Worm (Caenorhabditis elegans) whole organism, L3 larva: ENCODE measurements around the gene Y51B9A.9.

Experiments used
- R02D3.7 ChIP-seq: fragments of 150-350 bp; optimal IDR thresholded peaks from 2 replicates; lab custom pipeline; 2014; ENCODE audit warnings: missing biosample characterization, missing genetic modification characterization
- ZK546.5 ChIP-seq: sonication (generic microtip); optimal IDR thresholded peaks from 2 replicates; lab custom pipeline; 2017; ENCODE audit warnings: missing biosample characterization, missing genetic modification characterization
- aly-2 ChIP-seq: fragments of 150-350 bp; optimal IDR thresholded peaks from 2 replicates; lab custom pipeline; 2014; ENCODE audit warnings: missing biosample characterization, missing genetic modification characterization
- ama-1 ChIP-seq: fragments of 150-350 bp; optimal IDR thresholded peaks from 2 replicates; lab custom pipeline; 2018
- ceh-16 ChIP-seq: sonication (generic microtip); optimal IDR thresholded peaks from 2 replicates; lab custom pipeline; 2017; ENCODE audit warnings: missing biosample characterization, missing genetic modification characterization
- ceh-28 ChIP-seq: fragments of 150-350 bp; optimal IDR thresholded peaks from 2 replicates; lab custom pipeline; 2014; ENCODE audit warnings: missing biosample characterization, missing genetic modification reagents, missing genetic modification characterization
- ceh-82 ChIP-seq: fragments of 150-350 bp; optimal IDR thresholded peaks from 2 replicates; lab custom pipeline; 2014; ENCODE audit warnings: missing biosample characterization, missing genetic modification characterization
- ceh-9 ChIP-seq: sonication (generic microtip); optimal IDR thresholded peaks from 2 replicates; lab custom pipeline; 2018; ENCODE audit warnings: missing biosample characterization, missing genetic modification characterization
- egl-27 ChIP-seq: sonication (generic microtip); optimal IDR thresholded peaks from 4 replicates; lab custom pipeline; 2017; ENCODE audit warnings: missing biosample characterization, missing genetic modification reagents, missing genetic modification characterization
- egl-5 ChIP-seq: fragments of 150-350 bp; optimal IDR thresholded peaks from 2 replicates; lab custom pipeline; 2017; ENCODE audit warnings: missing biosample characterization, missing genetic modification reagents, missing genetic modification characterization, inconsistent platforms
- elt-1 ChIP-seq: fragments of 150-350 bp; optimal IDR thresholded peaks from 2 replicates; lab custom pipeline; 2014; ENCODE audit warnings: missing biosample characterization, missing genetic modification characterization
- elt-2 ChIP-seq: sonication (generic microtip); optimal IDR thresholded peaks from 2 replicates; lab custom pipeline; 2016; ENCODE audit warnings: missing genetic modification reagents, mild to moderate bottlenecking, missing genetic modification characterization, missing compliant biosample characterization
- elt-3 ChIP-seq, 3 experiments: fragments of 150-350 bp in 1 of 3; sonication (generic microtip) in 2 of 3; optimal IDR thresholded peaks; 2 replicates in 2 of 3; 4 replicates in 1 of 3; lab custom pipeline; 2014 to 2017; ENCODE audit warnings: missing biosample characterization in 3 of 3, missing genetic modification characterization in 3 of 3
- fkh-10 ChIP-seq: sonication (generic microtip); optimal IDR thresholded peaks from 2 replicates; lab custom pipeline; 2017; ENCODE audit warnings: missing biosample characterization, missing genetic modification reagents, missing genetic modification characterization
- fkh-2 ChIP-seq: fragments of 150-350 bp; optimal IDR thresholded peaks from 2 replicates; lab custom pipeline; 2014; ENCODE audit warnings: missing biosample characterization, missing genetic modification reagents, missing genetic modification characterization
- fos-1 ChIP-seq: fragments of 150-350 bp; optimal IDR thresholded peaks from 2 replicates; lab custom pipeline; 2014; ENCODE audit warnings: missing biosample characterization, missing genetic modification characterization
- hmg-11 ChIP-seq: sonication (generic microtip); optimal IDR thresholded peaks from 2 replicates; lab custom pipeline; 2016; ENCODE audit warnings: missing genetic modification characterization, missing compliant biosample characterization
- jun-1 ChIP-seq: fragments of 150-350 bp; optimal IDR thresholded peaks from 2 replicates; lab custom pipeline; 2014; ENCODE audit warnings: missing biosample characterization, missing genetic modification reagents, missing genetic modification characterization
- lin-15B ChIP-seq: fragments of 150-350 bp; optimal IDR thresholded peaks from 2 replicates; lab custom pipeline; 2014; ENCODE audit warnings: missing biosample characterization, missing genetic modification characterization
- lin-39 ChIP-seq: fragments of 150-350 bp; optimal IDR thresholded peaks from 2 replicates; lab custom pipeline; 2018; ENCODE audit warnings: missing biosample characterization, missing genetic modification reagents, missing genetic modification characterization
- mdl-1 ChIP-seq: fragments of 150-350 bp; optimal IDR thresholded peaks from 2 replicates; lab custom pipeline; 2014; ENCODE audit warnings: missing biosample characterization, missing genetic modification characterization
- mml-1 ChIP-seq: fragments of 150-350 bp; sonication (generic microtip); optimal IDR thresholded peaks from 3 replicates; lab custom pipeline; 2014; ENCODE audit warnings: missing biosample characterization, missing genetic modification characterization
- nfya-1 ChIP-seq: sonication (generic microtip); optimal IDR thresholded peaks from 2 replicates; lab custom pipeline; 2017; ENCODE audit warnings: missing genetic modification characterization, mild to moderate bottlenecking, missing compliant biosample characterization, antibody characterized with exemption, moderate library complexity; ENCODE audit not compliant: insufficient read depth
- nhr-11 ChIP-seq: fragments of 150-350 bp; optimal IDR thresholded peaks from 2 replicates; lab custom pipeline; 2014; ENCODE audit warnings: missing biosample characterization, missing genetic modification characterization
- nhr-12 ChIP-seq: fragments of 150-350 bp; optimal IDR thresholded peaks from 2 replicates; lab custom pipeline; 2014; ENCODE audit warnings: missing biosample characterization, missing genetic modification characterization
- nhr-23 ChIP-seq: fragments of 150-350 bp; optimal IDR thresholded peaks from 2 replicates; lab custom pipeline; 2014; ENCODE audit warnings: missing biosample characterization, missing genetic modification reagents, missing genetic modification characterization
- nhr-237 ChIP-seq: fragments of 150-350 bp; optimal IDR thresholded peaks from 2 replicates; lab custom pipeline; 2014; ENCODE audit warnings: missing biosample characterization, missing genetic modification characterization
- nhr-25 ChIP-seq: sonication (generic microtip); optimal IDR thresholded peaks from 2 replicates; lab custom pipeline; 2017; ENCODE audit warnings: missing biosample characterization, missing genetic modification characterization
- nhr-28 ChIP-seq: fragments of 150-350 bp; optimal IDR thresholded peaks from 2 replicates; lab custom pipeline; 2014; ENCODE audit warnings: missing biosample characterization, missing genetic modification characterization
- nhr-43 ChIP-seq: sonication (generic microtip); optimal IDR thresholded peaks from 2 replicates; lab custom pipeline; 2016; ENCODE audit warnings: mild to moderate bottlenecking, missing genetic modification characterization, missing compliant biosample characterization; ENCODE audit not compliant: poor library complexity, severe bottlenecking
- nhr-67 ChIP-seq: fragments of 150-350 bp; optimal IDR thresholded peaks from 2 replicates; lab custom pipeline; 2014; ENCODE audit warnings: missing biosample characterization, missing genetic modification characterization
- nhr-76 ChIP-seq: fragments of 150-350 bp; sonication (generic microtip); optimal IDR thresholded peaks from 5 replicates; lab custom pipeline; 2014; ENCODE audit warnings: missing biosample characterization, missing genetic modification characterization
- nhr-77 ChIP-seq: fragments of 150-350 bp; optimal IDR thresholded peaks from 2 replicates; lab custom pipeline; 2014; ENCODE audit warnings: missing biosample characterization, missing genetic modification characterization
- pha-4 ChIP-seq: fragments of 150-350 bp; optimal IDR thresholded peaks from 2 replicates; lab custom pipeline; 2014; ENCODE audit warnings: missing biosample characterization, missing genetic modification reagents, missing genetic modification characterization
- pqm-1 ChIP-seq: fragments of 150-350 bp; optimal IDR thresholded peaks from 2 replicates; lab custom pipeline; 2017; ENCODE audit warnings: missing biosample characterization, missing genetic modification characterization, inconsistent platforms
- sea-2 ChIP-seq: fragments of 150-350 bp; sonication (generic microtip); optimal IDR thresholded peaks from 4 replicates; lab custom pipeline; 2014; ENCODE audit warnings: missing biosample characterization, missing genetic modification reagents, missing genetic modification characterization
- skn-1 ChIP-seq: fragments of 150-350 bp; optimal IDR thresholded peaks from 2 replicates; lab custom pipeline; 2014; ENCODE audit warnings: missing biosample characterization, missing genetic modification characterization
- snpc-4 ChIP-seq: fragments of 150-350 bp; optimal IDR thresholded peaks from 2 replicates; lab custom pipeline; 2014; ENCODE audit warnings: missing biosample characterization, missing genetic modification characterization
- tbx-2 ChIP-seq: sonication (generic microtip); optimal IDR thresholded peaks from 2 replicates; lab custom pipeline; 2016; ENCODE audit warnings: mild to moderate bottlenecking, missing genetic modification characterization, missing compliant biosample characterization
- unc-62 ChIP-seq: fragments of 150-350 bp; sonication (generic microtip); optimal IDR thresholded peaks from 4 replicates; lab custom pipeline; 2014; ENCODE audit warnings: missing biosample characterization, missing genetic modification reagents, missing genetic modification characterization
- zag-1 ChIP-seq: fragments of 150-350 bp; optimal IDR thresholded peaks from 2 replicates; lab custom pipeline; 2014; ENCODE audit warnings: missing biosample characterization, missing genetic modification characterization
- ztf-11 ChIP-seq: fragments of 150-350 bp; optimal IDR thresholded peaks from 2 replicates; lab custom pipeline; 2014; ENCODE audit warnings: missing biosample characterization, missing genetic modification characterization
- ztf-4 ChIP-seq: fragments of 150-350 bp; optimal IDR thresholded peaks from 2 replicates; lab custom pipeline; 2014; ENCODE audit warnings: missing biosample characterization, missing genetic modification characterization

The Y51B9A.9 gene

DNA sequence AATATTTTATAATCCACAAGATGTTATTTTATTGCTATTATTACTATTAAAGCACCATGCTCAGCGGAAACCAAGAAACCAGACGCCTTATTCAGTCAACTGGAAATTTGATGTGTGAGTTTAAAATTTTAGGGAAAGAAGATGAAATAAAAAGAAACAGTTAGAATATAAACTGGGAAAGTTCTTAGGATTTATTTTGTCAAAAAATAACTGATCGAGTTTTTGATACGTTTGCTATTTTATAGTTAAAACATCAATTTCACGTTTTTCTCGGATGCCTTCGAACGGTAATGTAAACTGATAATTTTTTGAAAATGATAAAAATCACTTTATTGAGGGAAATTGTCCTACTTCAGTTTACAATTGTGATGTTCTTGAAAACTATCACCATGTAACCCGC is 25.0 kb downstream of the Y51B9A.9 start, which contains the start of gene C06C3.3:
C06C3.3 (minus strand) TSS at position 101 of the 400 bp plus-strand sequence.
- TF ChIP-seq nhr-12 (tag; lab: Kevin White, UChicago) (no peak), ztf-4 (tag; lab: Kevin White, UChicago) (no peak), ztf-11 (tag; lab: Kevin White, UChicago) (no peak), egl-5 (tag; lab: Kevin White, UChicago) (no peak), nfya-1 (tag; lab: Kevin White, UChicago) (no peak), pqm-1 (no peak), ceh-16 (tag; lab: Kevin White, UChicago) (no peak), nhr-67 (tag; lab: Kevin White, UChicago) (no peak), snpc-4 (tag; lab: Kevin White, UChicago) (no peak), nhr-28 (tag; lab: Kevin White, UChicago) (no peak), elt-3 (tag; optimal IDR thresholded peaks at IDR 0.05; lab: Kevin White, UChicago) (no peak), skn-1 (tag; lab: Kevin White, UChicago) (no peak), elt-2 (tag; lab: Kevin White, UChicago) (no peak)

DNA sequence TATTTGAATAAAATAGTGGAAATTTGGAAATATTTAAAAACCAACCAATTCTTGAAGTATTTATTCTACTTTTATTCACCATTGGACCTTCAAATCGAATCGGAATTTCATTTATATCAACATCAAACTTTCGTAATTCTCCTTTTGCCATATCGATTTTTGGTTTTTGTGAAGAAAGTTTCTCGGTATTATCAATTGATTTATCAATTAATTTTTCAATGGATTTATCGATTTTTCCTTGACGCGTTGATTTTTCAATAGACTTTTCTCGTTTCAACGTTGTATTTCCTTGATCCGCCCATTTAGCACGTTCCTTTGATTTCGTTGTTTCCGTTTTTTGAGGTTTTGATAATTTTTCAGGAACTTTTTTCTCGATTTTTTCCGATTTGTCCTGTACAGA is 28.0 kb downstream of the Y51B9A.9 start:
- TF ChIP-seq ceh-28 (tag; lab: Kevin White, UChicago) (peak; percentile 65), egl-27 (tag; lab: Kevin White, UChicago) (no peak), elt-1 (no peak), pqm-1 (no peak), mml-1 (no peak)

DNA sequence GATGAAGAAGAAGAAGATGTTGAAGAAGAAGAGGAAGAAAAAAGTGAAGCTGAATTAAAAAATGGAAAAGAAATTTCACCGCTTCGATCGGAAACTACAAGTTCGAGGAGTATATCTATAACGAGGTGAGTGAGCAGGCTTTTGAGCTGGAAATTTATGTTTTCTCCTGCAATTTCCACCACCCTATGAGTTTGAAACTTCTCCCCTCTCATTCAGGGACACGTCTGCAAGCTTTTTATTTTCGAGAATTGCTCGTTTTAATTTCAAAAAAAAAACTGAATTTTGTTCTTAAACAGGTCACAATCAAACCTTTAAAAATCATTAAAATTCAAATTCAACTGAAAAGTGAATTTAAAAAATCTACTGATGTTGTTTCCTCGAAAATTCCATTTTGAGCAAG is 35.1 kb downstream of the Y51B9A.9 start:
- no peak for TF ChIP-seq mdl-1
- TF ChIP-seq lin-15B (tag; lab: Kevin White, UChicago): no peak
- no peak for TF ChIP-seq mml-1
- TF ChIP-seq skn-1 (tag; lab: Kevin White, UChicago): no peak
- no peak for TF ChIP-seq jun-1 (tag; lab: Kevin White, UChicago)
- TF ChIP-seq unc-62: no peak
- TF ChIP-seq, all 47 proteins: peak for 0

DNA sequence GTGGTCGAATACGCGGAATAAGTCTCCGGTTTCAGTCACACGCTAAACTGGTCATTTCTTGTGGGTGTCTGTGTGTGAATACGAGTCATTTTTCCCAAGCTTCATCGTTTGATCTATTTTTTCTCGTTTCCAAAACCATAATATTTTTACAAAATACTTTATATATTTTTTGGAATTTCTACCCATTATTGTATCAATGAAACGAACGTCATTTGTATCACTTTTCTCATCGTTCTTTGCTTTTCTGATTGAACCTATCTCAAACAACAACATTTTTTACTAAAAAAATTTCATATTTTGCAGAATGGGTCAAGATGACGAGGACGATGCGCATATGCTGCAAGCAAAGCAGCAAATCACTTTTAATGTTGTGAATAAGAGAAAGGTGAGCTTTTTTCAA is 39.2 kb downstream of the Y51B9A.9 start, which contains the start of gene mel-11:
mel-11 (plus strand) TSS at position 301 of the 400 bp plus-strand sequence.
- TF ChIP-seq fkh-10 (no peak), nhr-11 (tag; lab: Kevin White, UChicago) (no peak)

DNA sequence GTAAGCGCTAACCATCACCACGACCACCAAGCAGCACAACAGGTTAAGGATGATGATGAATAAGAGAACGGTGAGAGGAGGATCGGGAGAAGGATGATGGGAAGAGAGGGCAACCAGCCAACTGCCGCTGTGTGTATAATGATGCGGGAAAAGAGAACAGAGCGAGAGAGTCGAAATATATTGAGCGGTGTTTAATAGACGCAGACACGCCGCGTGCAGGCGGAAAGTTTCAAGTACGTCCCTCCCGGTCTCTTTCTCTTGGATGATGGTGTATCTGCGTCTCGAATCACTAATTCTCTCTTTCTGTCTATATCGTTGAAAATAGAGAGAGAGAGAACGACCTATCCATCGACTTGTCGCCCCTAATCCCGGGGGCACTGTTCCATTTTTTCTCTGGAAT is 40.7 kb downstream of the Y51B9A.9 start:
- TF ChIP-seq ztf-4 (tag; lab: Kevin White, UChicago): no peak
- TF ChIP-seq nhr-237 (tag; lab: Kevin White, UChicago): no peak
- no peak for TF ChIP-seq nhr-28 (tag; lab: Kevin White, UChicago)
- TF ChIP-seq hmg-11 (tag; lab: Kevin White, UChicago): peak; percentile 74
- no peak for TF ChIP-seq nhr-76 (tag; lab: Kevin White, UChicago)
- TF ChIP-seq unc-62: no peak
- TF ChIP-seq nhr-67 (tag; lab: Kevin White, UChicago): no peak
- no peak for TF ChIP-seq ama-1 (lab: Kevin White, UChicago)
- TF ChIP-seq pha-4 (tag; lab: Kevin White, UChicago): peak; percentile 32
- TF ChIP-seq skn-1 (tag; lab: Kevin White, UChicago): no peak
- TF ChIP-seq lin-39 (tag; lab: Kevin White, UChicago): peak; percentile 63
- TF ChIP-seq pqm-1: no peak
- no peak for TF ChIP-seq ZK546.5 (tag; lab: Kevin White, UChicago)
- TF ChIP-seq sea-2 (GFP tag; lab: Kevin White, UChicago): no peak
- TF ChIP-seq ztf-11 (tag; lab: Kevin White, UChicago): no peak
- no peak for TF ChIP-seq ceh-82
- no peak for TF ChIP-seq fkh-10
- no peak for TF ChIP-seq ceh-16 (tag; lab: Kevin White, UChicago)
- no peak for TF ChIP-seq nhr-11 (tag; lab: Kevin White, UChicago)
- no peak for TF ChIP-seq fkh-2
- TF ChIP-seq tbx-2 (tag; lab: Kevin White, UChicago): peak; percentile 3
- TF ChIP-seq nhr-77: no peak
- no peak for TF ChIP-seq elt-3 (tag; optimal IDR thresholded peaks at IDR 0.05; lab: Kevin White, UChicago)
- no peak for TF ChIP-seq mml-1
- TF ChIP-seq elt-2 (tag; lab: Kevin White, UChicago): peak; percentile 16
- TF ChIP-seq zag-1 (tag; lab: Kevin White, UChicago): no peak
- no peak for TF ChIP-seq nhr-12 (tag; lab: Kevin White, UChicago)
- TF ChIP-seq nhr-25 (tag; lab: Kevin White, UChicago): no peak
- TF ChIP-seq R02D3.7 (tag; lab: Kevin White, UChicago): peak; percentile 27
- peak; percentile 58 for TF ChIP-seq nhr-43 (tag; lab: Kevin White, UChicago)
- no peak for TF ChIP-seq jun-1 (tag; lab: Kevin White, UChicago)
- peak; percentile 70 for TF ChIP-seq nfya-1 (tag; lab: Kevin White, UChicago)
- peak; percentile 64 for TF ChIP-seq snpc-4 (tag; lab: Kevin White, UChicago)
- no peak for TF ChIP-seq aly-2
- peak; percentile 77 for TF ChIP-seq nhr-23 (tag; lab: Kevin White, UChicago)
- no peak for TF ChIP-seq ceh-9 (tag; lab: Kevin White, UChicago)
- peak; percentile 6 for TF ChIP-seq mdl-1
- TF ChIP-seq egl-27 (tag; lab: Kevin White, UChicago): no peak
- TF ChIP-seq fos-1 (tag; lab: Kevin White, UChicago): no peak
- TF ChIP-seq elt-1: no peak
- TF ChIP-seq egl-5 (tag; lab: Kevin White, UChicago): peak; percentile 66
